Worm (Caenorhabditis elegans): ENCODE measurements around the gene col-19.

DNA sequence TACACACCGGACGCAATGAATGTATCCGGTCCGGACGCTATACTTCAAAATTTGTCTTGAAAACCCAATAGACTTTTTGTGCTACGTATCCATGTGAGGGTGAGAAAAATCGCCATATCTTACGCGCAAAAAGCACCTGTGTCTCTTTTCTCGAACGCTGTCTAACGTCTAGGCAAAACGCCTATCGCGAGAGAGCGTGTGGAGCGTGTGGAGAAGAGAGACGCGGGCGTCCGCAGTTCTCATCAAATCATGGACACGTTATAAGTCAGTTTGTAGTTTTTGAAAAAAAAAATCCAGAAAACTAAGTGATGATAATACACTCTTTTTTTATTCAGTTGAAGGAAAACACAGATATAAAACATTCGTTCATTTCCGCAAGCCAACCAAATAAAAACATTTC, 40.5 kb upstream of the col-19 start:
- TF ChIP-seq ztf-29 (GFP tag; IDR thresholded peaks at IDR 0.05) (no peak), cog-1 (tag; optimal IDR thresholded peaks at IDR 0.05) (no peak), ztf-23 (GFP tag; IDR thresholded peaks at IDR 0.05) (no peak), ref-1 (GFP tag; conservative IDR thresholded peaks at IDR 0.05) (no peak), tab-1 (GFP tag; IDR thresholded peaks at IDR 0.05) (no peak), flt-1 (GFP tag; IDR thresholded peaks at IDR 0.05) (no peak), klf-2 (GFP tag; conservative IDR thresholded peaks at IDR 0.05) (no peak), med-1 (GFP tag; optimal IDR thresholded peaks at IDR 0.05; ENCODE audit: insufficient read depth) (no peak)
